Fruit fly (Drosophila melanogaster) whole organism, adult: ENCODE results near the gene hob.

Experiments used
- CG11617 ChIP-seq: fragments of 200-800 bp; sonication (Bioruptor generic); optimal IDR thresholded peaks from 2 replicates; lab custom pipeline; 2017; ENCODE audit warnings: mild to moderate bottlenecking, missing biosample characterization, missing genetic modification reagents, missing genetic modification characterization
- CG12768 ChIP-seq: fragments of 200-800 bp; sonication (Bioruptor generic); optimal IDR thresholded peaks from 2 replicates; lab custom pipeline; 2017; ENCODE audit warnings: missing biosample characterization, missing genetic modification characterization, mild to moderate bottlenecking, moderate library complexity, missing genetic modification reagents
- CG14711 ChIP-seq: fragments of 200-800 bp; sonication (Bioruptor generic); optimal IDR thresholded peaks from 2 replicates; lab custom pipeline; 2018; ENCODE audit warnings: missing biosample characterization, mild to moderate bottlenecking, missing genetic modification characterization, moderate library complexity
- CG1620 ChIP-seq: fragments of 200-800 bp; sonication (Bioruptor generic); optimal IDR thresholded peaks from 2 replicates; lab custom pipeline; 2016; ENCODE audit warnings: missing biosample characterization, missing genetic modification characterization
- CG33017 ChIP-seq: fragments of 200-800 bp; sonication (Bioruptor generic); optimal IDR thresholded peaks from 2 replicates; lab custom pipeline; 2018; ENCODE audit warnings: missing biosample characterization, mild to moderate bottlenecking, missing genetic modification characterization, moderate library complexity
- CG5204 ChIP-seq: fragments of 200-800 bp; sonication (Bioruptor generic); optimal IDR thresholded peaks from 2 replicates; lab custom pipeline; 2016; ENCODE audit warnings: missing biosample characterization, missing genetic modification characterization
- CG7045 ChIP-seq: fragments of 200-800 bp; sonication (Bioruptor generic); optimal IDR thresholded peaks from 2 replicates; lab custom pipeline; 2017; ENCODE audit warnings: missing biosample characterization, mild to moderate bottlenecking, missing genetic modification characterization
- CG7101 ChIP-seq: fragments of 200-800 bp; sonication (Bioruptor generic); optimal IDR thresholded peaks from 2 replicates; lab custom pipeline; 2018; ENCODE audit warnings: missing biosample characterization, mild to moderate bottlenecking, missing genetic modification characterization, moderate library complexity
- Clk ChIP-seq: fragments of 200-800 bp; sonication (Bioruptor generic); optimal IDR thresholded peaks from 2 replicates; lab custom pipeline; 2017; ENCODE audit warnings: missing biosample characterization, missing genetic modification characterization
- Crg-1 ChIP-seq: fragments of 200-800 bp; sonication (Bioruptor generic); optimal IDR thresholded peaks from 2 replicates; lab custom pipeline; 2016; ENCODE audit warnings: missing biosample characterization, missing genetic modification characterization
- Hr96 ChIP-seq: fragments of 200-800 bp; sonication (Bioruptor generic); optimal IDR thresholded peaks from 2 replicates; lab custom pipeline; 2016; ENCODE audit warnings: missing biosample characterization, missing genetic modification characterization
- Mnt ChIP-seq: fragments of 200-800 bp; sonication (Bioruptor generic); optimal IDR thresholded peaks from 2 replicates; lab custom pipeline; 2016; ENCODE audit warnings: missing biosample characterization, mild to moderate bottlenecking, missing genetic modification characterization
- bab1 ChIP-seq: fragments of 200-800 bp; sonication (Bioruptor generic); optimal IDR thresholded peaks from 3 replicates; lab custom pipeline; 2019; ENCODE audit warnings: missing biosample characterization, mild to moderate bottlenecking, missing genetic modification characterization, moderate library complexity
- cic ChIP-seq: fragments of 200-800 bp; sonication (Bioruptor generic); optimal IDR thresholded peaks from 2 replicates; lab custom pipeline; 2017; ENCODE audit warnings: missing biosample characterization, mild to moderate bottlenecking, missing genetic modification characterization, moderate library complexity
- cnc ChIP-seq, 2 experiments: fragments of >200 bp; optimal IDR thresholded peaks; 2 replicates each; lab custom pipeline; 2017
- kay ChIP-seq: fragments of 200-800 bp; sonication (Bioruptor generic); peaks from one replicate; lab custom pipeline; 2016; ENCODE audit warnings: missing biosample characterization, missing genetic modification characterization, borderline replicate concordance
- ovo ChIP-seq: fragments of 200-800 bp; sonication (Bioruptor generic); optimal IDR thresholded peaks from 2 replicates; lab custom pipeline; 2016; ENCODE audit warnings: missing biosample characterization, missing genetic modification characterization
- pad ChIP-seq: fragments of 200-800 bp; sonication (Bioruptor generic); optimal IDR thresholded peaks from 3 replicates; lab custom pipeline; 2017; ENCODE audit warnings: missing biosample characterization, missing genetic modification characterization, mild to moderate bottlenecking, moderate library complexity, missing genetic modification reagents
- tj ChIP-seq: fragments of 200-800 bp; sonication (Bioruptor generic); optimal IDR thresholded peaks from 3 replicates; lab custom pipeline; 2017; ENCODE audit warnings: missing biosample characterization, mild to moderate bottlenecking, missing genetic modification characterization, moderate library complexity
- toe ChIP-seq: fragments of 200-800 bp; sonication (Bioruptor generic); optimal IDR thresholded peaks from 2 replicates; lab custom pipeline; 2016; ENCODE audit warnings: missing biosample characterization, missing genetic modification characterization

Gene hob

dm6 chr3L:3178530-3179096 is 40.1 kb downstream of the hob start, which contains the start of the genes MnM and Girdin:
Gene MnM (minus strand): TSS chr3L:3178580.
Gene Girdin (plus strand): TSS chr3L:3178930.
- TF ChIP-seq bab1 (GFP tag; lab: Kevin White, UChicago) (peak; percentile 23), ovo (no peak), CG5204 (GFP tag; lab: Kevin White, UChicago) (peak; percentile 62), CG1620 (GFP tag; lab: Kevin White, UChicago) (peak; percentile 73), CG7045 (GFP tag; lab: Kevin White, UChicago) (peak; percentile 39), tj (GFP tag; lab: Kevin White, UChicago) (peak; percentile 31), CG11617 (peak; percentile 66), Clk (GFP tag; lab: Kevin White, UChicago) (peak; percentile 9), Mnt (GFP tag; lab: Kevin White, UChicago) (peak; percentile 58), kay (GFP tag; lab: Kevin White, UChicago) (no peak), Crg-1 (peak; percentile 54), CG12768 (GFP tag; lab: Kevin White, UChicago) (peak; percentile 0), cnc (optimal IDR thresholded peaks at IDR 0.05; lab: Kevin White, UChicago) (no peak), CG33017 (no peak), toe (GFP tag; lab: Kevin White, UChicago) (peak; percentile 67), Hr96 (GFP tag; lab: Kevin White, UChicago) (peak; percentile 75), cic (no peak), pad (GFP tag; lab: Kevin White, UChicago) (peak; percentile 62), CG7101 (tag; lab: Kevin White, UChicago) (peak; percentile 43), CG14711 (tag; lab: Kevin White, UChicago) (peak; percentile 14)

DNA sequence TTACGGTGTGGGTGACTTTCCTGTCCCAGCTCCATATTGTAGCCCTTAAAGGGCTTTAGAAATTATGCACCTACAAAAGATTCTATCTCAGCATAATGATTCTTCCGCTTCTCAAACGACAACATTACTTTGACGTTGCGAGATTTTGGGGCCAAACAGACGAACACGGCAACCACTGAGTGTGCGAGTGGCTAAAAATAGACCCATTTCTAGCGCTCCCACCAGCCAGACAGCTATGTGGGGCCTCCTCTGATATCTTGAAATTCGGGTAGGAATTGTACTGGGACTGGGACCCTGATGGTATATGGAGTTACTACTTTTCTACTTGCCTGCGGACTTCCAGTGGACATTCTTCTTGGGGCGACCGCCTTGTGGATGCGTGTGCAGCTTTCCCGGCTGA is 40.8 kb downstream of the hob start:
- TF ChIP-seq cnc (optimal IDR thresholded peaks at IDR 0.05; lab: Kevin White, UChicago) (no peak), Hr96 (GFP tag; lab: Kevin White, UChicago) (no peak), kay (GFP tag; lab: Kevin White, UChicago) (no peak), tj (GFP tag; lab: Kevin White, UChicago) (no peak), CG7045 (GFP tag; lab: Kevin White, UChicago) (no peak), Crg-1 (no peak), Clk (GFP tag; lab: Kevin White, UChicago) (no peak), CG1620 (GFP tag; lab: Kevin White, UChicago) (no peak), CG12768 (GFP tag; lab: Kevin White, UChicago) (no peak), CG7101 (tag; lab: Kevin White, UChicago) (no peak), CG14711 (tag; lab: Kevin White, UChicago) (no peak), pad (GFP tag; lab: Kevin White, UChicago) (no peak), CG33017 (no peak), toe (GFP tag; lab: Kevin White, UChicago) (no peak), CG11617 (no peak), cic (no peak), Mnt (GFP tag; lab: Kevin White, UChicago) (no peak), CG5204 (GFP tag; lab: Kevin White, UChicago) (no peak), ovo (no peak), bab1 (GFP tag; lab: Kevin White, UChicago) (no peak)

- TF ChIP-seq cic = no peak
- no peak for TF ChIP-seq Hr96 (GFP tag; lab: Kevin White, UChicago)
- TF ChIP-seq CG1620 (GFP tag; lab: Kevin White, UChicago) = no peak
- TF ChIP-seq CG7101 (tag; lab: Kevin White, UChicago) = no peak
- no peak for TF ChIP-seq toe (GFP tag; lab: Kevin White, UChicago)
- TF ChIP-seq cnc (optimal IDR thresholded peaks at IDR 0.05; lab: Kevin White, UChicago) = no peak
- no peak for TF ChIP-seq CG12768 (GFP tag; lab: Kevin White, UChicago)
These were observed 46.3 kb downstream of the hob start, which contains the start of gene CG14963 for dm6 chr3L:3172445-3172844. Gene CG14963 (minus strand): TSS chr3L:3172545.

DNA sequence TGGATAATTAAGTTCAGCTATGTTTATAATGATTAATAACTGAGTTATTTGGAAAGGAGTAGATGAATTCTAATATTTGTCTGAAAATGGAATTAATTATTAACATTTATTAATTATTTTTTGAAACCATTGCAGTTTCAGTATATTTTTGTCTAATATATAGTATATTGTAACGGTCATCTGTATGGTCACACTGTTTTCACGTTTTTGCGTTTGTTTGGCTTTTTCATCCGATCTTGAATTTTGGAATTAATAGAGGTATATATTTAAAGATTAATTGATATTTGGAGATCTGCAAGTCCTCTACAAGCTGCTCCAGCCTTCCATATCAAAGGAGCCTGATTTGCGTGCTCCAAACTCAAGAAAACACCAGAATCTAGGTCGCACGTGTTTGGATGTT is 49.6 kb downstream of the hob start, which contains the start of the genes CG32278 and CG32281:
Gene CG32278, plus strand, starts transcription at position 180 of the 400 bp plus-strand sequence.
Gene CG32281, plus strand, starts transcription at position 269 of the 400 bp plus-strand sequence.
- no peak for TF ChIP-seq toe (GFP tag; lab: Kevin White, UChicago)
- no peak for TF ChIP-seq CG14711 (tag; lab: Kevin White, UChicago)
- TF ChIP-seq Mnt (GFP tag; lab: Kevin White, UChicago) = peak; percentile 28

DNA sequence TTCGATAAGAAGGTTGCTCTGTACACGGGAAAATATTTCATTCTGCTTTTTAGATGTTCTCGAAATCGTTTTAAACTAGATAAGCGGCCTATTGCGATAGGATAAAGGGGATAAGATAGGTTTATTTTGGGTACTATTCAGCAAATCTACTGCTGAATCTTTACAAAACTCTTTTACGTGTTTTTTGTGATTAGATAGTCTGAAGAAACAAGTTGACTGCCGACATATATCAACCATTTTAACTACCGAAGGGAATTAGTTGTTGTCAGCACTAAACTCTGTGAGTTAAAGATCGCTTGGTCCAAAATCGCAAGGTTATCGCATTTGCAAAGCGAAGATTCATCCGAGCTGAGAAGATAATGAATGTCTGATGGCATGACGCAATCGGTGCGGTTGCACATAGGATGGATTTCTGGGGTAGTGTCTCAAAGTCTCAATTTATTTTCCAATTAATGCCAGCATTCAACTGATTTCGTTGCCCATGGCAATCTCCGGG is 52.5 kb downstream of the hob start, which contains the start of gene Asciz:
Gene Asciz, minus strand, starts transcription at position 51 of the 496 bp plus-strand sequence.
- TF ChIP-seq ovo (no peak), Clk (GFP tag; lab: Kevin White, UChicago) (no peak), pad (GFP tag; lab: Kevin White, UChicago) (no peak), CG14711 (tag; lab: Kevin White, UChicago) (no peak), Hr96 (GFP tag; lab: Kevin White, UChicago) (no peak), Crg-1 (no peak), CG12768 (GFP tag; lab: Kevin White, UChicago) (peak; percentile 14), cic (no peak)

DNA sequence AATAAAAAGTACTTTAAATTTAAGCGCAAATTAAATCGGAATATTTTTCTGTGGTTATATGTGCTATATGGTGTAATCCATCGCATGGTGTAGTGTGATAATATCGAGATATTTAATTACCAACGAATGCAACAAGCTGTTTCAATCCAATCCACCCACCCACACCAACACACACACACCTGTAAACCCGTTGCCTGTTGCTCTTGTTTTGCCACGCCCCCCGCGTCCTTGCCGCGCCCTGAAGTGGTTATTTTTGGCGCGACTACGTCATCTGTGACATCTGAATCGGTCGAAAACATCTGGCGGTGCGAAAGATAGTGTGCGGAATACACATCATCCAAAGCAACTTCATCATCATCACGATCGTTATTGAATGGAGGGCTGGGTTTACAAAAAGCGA is 53.3 kb downstream of the hob start:
- TF ChIP-seq CG11617 (peak; percentile 1), CG12768 (GFP tag; lab: Kevin White, UChicago) (no peak)
